Fruit fly (Drosophila melanogaster) whole organism, embryonic: Measurements from ENCODE around the gene pall.
A peak's percentile ranks its signal among the peaks of the same experiment; 100 is the strongest.

ENCODE experiments used
- ATbp ChIP-seq: fragments of 200-800 bp; sonication (Bioruptor generic); optimal IDR thresholded peaks from 2 replicates; lab custom pipeline; 2017; ENCODE audit warnings: missing biosample characterization, mild to moderate bottlenecking, missing genetic modification characterization, missing genetic modification reagents
- B-H1 ChIP-seq: fragments of 200-800 bp; sonication (Bioruptor generic); IDR thresholded peaks from 3 replicates; pipeline ENCODE4 v1.3.6; 2022; ENCODE audit warnings: missing biosample characterization, missing genetic modification characterization
- Blimp-1 ChIP-seq: fragments of 200-800 bp; sonication (Bioruptor generic); optimal IDR thresholded peaks from 3 replicates; lab custom pipeline; 2018; ENCODE audit warnings: missing biosample characterization, missing genetic modification characterization, mild to moderate bottlenecking, moderate library complexity, missing genetic modification reagents
- CG10274 ChIP-seq: fragments of 200-800 bp; sonication (Bioruptor generic); optimal IDR thresholded peaks from 3 replicates; lab custom pipeline; 2017; ENCODE audit warnings: missing biosample characterization, mild to moderate bottlenecking, missing genetic modification characterization
- CG10543 ChIP-seq: fragments of 200-800 bp; sonication (Bioruptor generic); optimal IDR thresholded peaks from 3 replicates; lab custom pipeline; 2017; ENCODE audit warnings: missing biosample characterization, mild to moderate bottlenecking, missing genetic modification characterization, moderate library complexity
- CG11093 ChIP-seq: fragments of 200-800 bp; sonication (Bioruptor generic); IDR thresholded peaks from 3 replicates; pipeline ENCODE4 v1.3.6; 2022; ENCODE audit warnings: missing biosample characterization, missing genetic modification characterization
- CG11504 ChIP-seq: fragments of 200-800 bp; sonication (Bioruptor generic); optimal IDR thresholded peaks from 3 replicates; lab custom pipeline; 2019; ENCODE audit warnings: missing biosample characterization, mild to moderate bottlenecking, missing genetic modification characterization, moderate library complexity
- CG11560 ChIP-seq: fragments of 200-800 bp; sonication (Bioruptor generic); IDR thresholded peaks from 3 replicates; pipeline ENCODE4 v1.3.6; 2022; ENCODE audit warnings: missing biosample characterization, missing genetic modification characterization
- CG12299 ChIP-seq: fragments of 200-800 bp; sonication (Bioruptor generic); optimal IDR thresholded peaks from 2 replicates; lab custom pipeline; 2018; ENCODE audit warnings: missing biosample characterization, mild to moderate bottlenecking, missing genetic modification characterization
- CG13894 ChIP-seq: fragments of 200-800 bp; sonication (Bioruptor generic); optimal IDR thresholded peaks from 3 replicates; lab custom pipeline; 2018; ENCODE audit warnings: missing biosample characterization, mild to moderate bottlenecking, missing genetic modification characterization, moderate library complexity
- CG14710 ChIP-seq: fragments of 200-800 bp; sonication (Bioruptor generic); optimal IDR thresholded peaks from 3 replicates; lab custom pipeline; 2019; ENCODE audit warnings: missing biosample characterization, mild to moderate bottlenecking, missing genetic modification characterization, moderate library complexity
- CG15073 ChIP-seq: fragments of 200-800 bp; sonication (Bioruptor generic); optimal IDR thresholded peaks from 2 replicates; lab custom pipeline; 2016; ENCODE audit warnings: missing biosample characterization, missing genetic modification characterization
- CG15479 ChIP-seq: fragments of 200-800 bp; sonication (Bioruptor generic); optimal IDR thresholded peaks from 3 replicates; lab custom pipeline; 2019; ENCODE audit warnings: missing biosample characterization, mild to moderate bottlenecking, missing genetic modification characterization, moderate library complexity
- CG15601 ChIP-seq: fragments of 200-800 bp; sonication (Bioruptor generic); optimal IDR thresholded peaks from 3 replicates; lab custom pipeline; 2019; ENCODE audit warnings: missing biosample characterization, mild to moderate bottlenecking, missing genetic modification characterization, moderate library complexity
- CG16815 ChIP-seq: fragments of 200-800 bp; sonication (Bioruptor generic); optimal IDR thresholded peaks from 3 replicates; lab custom pipeline; 2017; ENCODE audit warnings: missing biosample characterization, mild to moderate bottlenecking, missing genetic modification characterization
- CG17802 ChIP-seq: fragments of 200-800 bp; sonication (Bioruptor generic); optimal IDR thresholded peaks from 2 replicates; lab custom pipeline; 2018; ENCODE audit warnings: missing biosample characterization, mild to moderate bottlenecking, missing genetic modification characterization, moderate library complexity
- CG2129 ChIP-seq: fragments of 200-800 bp; sonication (Bioruptor generic); IDR thresholded peaks from 2 replicates; pipeline ENCODE4 v1.3.6; 2022; ENCODE audit warnings: missing biosample characterization, missing genetic modification characterization; ENCODE audit not compliant: partially characterized antibody
- CG2202 ChIP-seq: fragments of 200-800 bp; sonication (Bioruptor generic); optimal IDR thresholded peaks from 2 replicates; lab custom pipeline; 2018; ENCODE audit warnings: missing biosample characterization, mild to moderate bottlenecking, missing genetic modification characterization
- CG2678 ChIP-seq: fragments of 200-800 bp; sonication (Bioruptor generic); optimal IDR thresholded peaks from 3 replicates; lab custom pipeline; 2019; ENCODE audit warnings: missing biosample characterization, mild to moderate bottlenecking, missing genetic modification characterization, moderate library complexity
- CG2875 ChIP-seq: fragments of 200-800 bp; sonication (Bioruptor generic); optimal IDR thresholded peaks from 2 replicates; lab custom pipeline; 2017; ENCODE audit warnings: missing biosample characterization, mild to moderate bottlenecking, missing genetic modification characterization, missing genetic modification reagents
- CG31441 ChIP-seq: fragments of 200-800 bp; sonication (Bioruptor generic); IDR thresholded peaks from 2 replicates; pipeline ENCODE4 v1.3.6; 2022; ENCODE audit warnings: missing biosample characterization, missing genetic modification characterization
- CG34224 ChIP-seq: fragments of 200-800 bp; sonication (Bioruptor generic); IDR thresholded peaks from 3 replicates; pipeline ENCODE4 v1.3.6; 2022; ENCODE audit warnings: missing biosample characterization, missing genetic modification characterization; ENCODE audit not compliant: partially characterized antibody
- CG34376 ChIP-seq: fragments of 200-800 bp; sonication (Bioruptor generic); optimal IDR thresholded peaks from 2 replicates; lab custom pipeline; 2018; ENCODE audit warnings: missing biosample characterization, mild to moderate bottlenecking, missing genetic modification characterization
- CG34422 ChIP-seq: fragments of 200-800 bp; sonication (Bioruptor generic); IDR thresholded peaks from 3 replicates; pipeline ENCODE4 v1.3.6; 2022; ENCODE audit warnings: missing biosample characterization, missing genetic modification characterization
- CG6689 ChIP-seq: fragments of 200-800 bp; sonication (Bioruptor generic); IDR thresholded peaks from 2 replicates; pipeline ENCODE4 v1.3.6; 2022; ENCODE audit warnings: missing biosample characterization, missing genetic modification characterization
- CG6813 ChIP-seq: fragments of 200-800 bp; sonication (Bioruptor generic); optimal IDR thresholded peaks from 2 replicates; lab custom pipeline; 2017; ENCODE audit warnings: missing biosample characterization, missing genetic modification characterization, mild to moderate bottlenecking, moderate library complexity, missing genetic modification reagents
- CG7987 ChIP-seq: fragments of 200-800 bp; sonication (Bioruptor generic); optimal IDR thresholded peaks from 2 replicates; lab custom pipeline; 2018; ENCODE audit warnings: missing biosample characterization, mild to moderate bottlenecking, missing genetic modification characterization, moderate library complexity
- CG8944 ChIP-seq: fragments of 200-800 bp; sonication (Bioruptor generic); optimal IDR thresholded peaks from 3 replicates; lab custom pipeline; 2016; ENCODE audit warnings: missing biosample characterization, missing genetic modification characterization
- CG9727 ChIP-seq: fragments of 200-800 bp; sonication (Bioruptor generic); optimal IDR thresholded peaks from 3 replicates; lab custom pipeline; 2017; ENCODE audit warnings: missing biosample characterization, mild to moderate bottlenecking, missing genetic modification characterization
- ERR ChIP-seq: fragments of 200-800 bp; sonication (Bioruptor generic); optimal IDR thresholded peaks from 2 replicates; lab custom pipeline; 2016; ENCODE audit warnings: missing biosample characterization, missing genetic modification characterization
- Gsc ChIP-seq: fragments of 200-800 bp; sonication (Bioruptor generic); IDR thresholded peaks from 2 replicates; pipeline ENCODE4 v1.3.6; 2022; ENCODE audit warnings: missing biosample characterization, missing genetic modification characterization
- HHEX ChIP-seq: fragments of 200-800 bp; sonication (Bioruptor generic); optimal IDR thresholded peaks from 3 replicates; lab custom pipeline; 2017; ENCODE audit warnings: missing biosample characterization, mild to moderate bottlenecking, missing genetic modification characterization, missing genetic modification reagents
- HLH4C ChIP-seq: fragments of 200-800 bp; sonication (Bioruptor generic); IDR thresholded peaks from 3 replicates; pipeline ENCODE4 v1.3.6; 2022; ENCODE audit warnings: missing biosample characterization, missing genetic modification characterization; ENCODE audit not compliant: partially characterized antibody
- Hey ChIP-seq: fragments of 200-800 bp; sonication (Bioruptor generic); optimal IDR thresholded peaks from 3 replicates; lab custom pipeline; 2018; ENCODE audit warnings: missing biosample characterization, mild to moderate bottlenecking, missing genetic modification characterization
- Hsf ChIP-seq: fragments of 200-800 bp; sonication (Bioruptor generic); optimal IDR thresholded peaks from 3 replicates; lab custom pipeline; 2016; ENCODE audit warnings: missing biosample characterization, missing genetic modification characterization
- Lpt ChIP-seq: fragments of >200 bp; optimal IDR thresholded peaks from 2 replicates; lab custom pipeline; 2018; ENCODE audit warnings: missing biosample characterization, missing genetic modification characterization
- Med ChIP-seq: fragments of 200-800 bp; sonication (Bioruptor generic); peaks from one replicate; lab custom pipeline; 2016; ENCODE audit warnings: missing biosample characterization, missing genetic modification characterization, mild to moderate bottlenecking, inconsistent platforms, moderate library complexity
- NC2α ChIP-seq: fragments of 200-800 bp; sonication (Bioruptor generic); optimal IDR thresholded peaks from 2 replicates; lab custom pipeline; 2016; ENCODE audit warnings: missing biosample characterization, missing genetic modification characterization
- Rx ChIP-seq: fragments of 200-800 bp; sonication (Bioruptor generic); IDR thresholded peaks from 2 replicates; pipeline ENCODE4 v1.3.6; 2022; ENCODE audit warnings: missing biosample characterization, missing genetic modification characterization
- abd-A ChIP-seq: fragments of 200-800 bp; sonication (Bioruptor generic); optimal IDR thresholded peaks from 3 replicates; lab custom pipeline; 2019; ENCODE audit warnings: missing biosample characterization, mild to moderate bottlenecking, missing genetic modification characterization, moderate library complexity
- ara ChIP-seq: fragments of 200-800 bp; sonication (Bioruptor generic); IDR thresholded peaks from 2 replicates; pipeline ENCODE4 v1.3.6; 2022; ENCODE audit warnings: missing biosample characterization, missing genetic modification characterization
- chn ChIP-seq: fragments of 200-800 bp; sonication (Bioruptor generic); optimal IDR thresholded peaks from 2 replicates; lab custom pipeline; 2016; ENCODE audit warnings: missing biosample characterization, missing genetic modification characterization
- fd64A ChIP-seq: fragments of 200-800 bp; sonication (Bioruptor generic); optimal IDR thresholded peaks from 3 replicates; lab custom pipeline; 2018; ENCODE audit warnings: missing biosample characterization, mild to moderate bottlenecking, missing genetic modification characterization
- gce ChIP-seq: fragments of 200-800 bp; sonication (Bioruptor generic); IDR thresholded peaks from 3 replicates; pipeline ENCODE4 v1.3.6; 2022; ENCODE audit warnings: missing biosample characterization, missing genetic modification characterization
- mirr ChIP-seq: fragments of 200-800 bp; sonication (Bioruptor generic); optimal IDR thresholded peaks from 3 replicates; lab custom pipeline; 2018; ENCODE audit warnings: missing biosample characterization, mild to moderate bottlenecking, missing genetic modification characterization
- repo ChIP-seq: fragments of 200-800 bp; sonication (Bioruptor generic); optimal IDR thresholded peaks from 2 replicates; lab custom pipeline; 2016; ENCODE audit warnings: missing biosample characterization, missing genetic modification characterization
- sisA ChIP-seq: fragments of 200-800 bp; sonication (Bioruptor generic); IDR thresholded peaks from 2 replicates; pipeline ENCODE4 v1.3.6; 2022; ENCODE audit warnings: missing biosample characterization, missing genetic modification characterization
- toy ChIP-seq: fragments of 200-800 bp; sonication (Bioruptor generic); IDR thresholded peaks from 2 replicates; pipeline ENCODE4 v1.3.6; 2022; ENCODE audit warnings: missing biosample characterization, missing genetic modification characterization
- wek ChIP-seq: fragments of 200-800 bp; sonication (Bioruptor generic); optimal IDR thresholded peaks from 3 replicates; lab custom pipeline; 2018; ENCODE audit warnings: missing biosample characterization, mild to moderate bottlenecking, missing genetic modification characterization, moderate library complexity

pall gene

DNA sequence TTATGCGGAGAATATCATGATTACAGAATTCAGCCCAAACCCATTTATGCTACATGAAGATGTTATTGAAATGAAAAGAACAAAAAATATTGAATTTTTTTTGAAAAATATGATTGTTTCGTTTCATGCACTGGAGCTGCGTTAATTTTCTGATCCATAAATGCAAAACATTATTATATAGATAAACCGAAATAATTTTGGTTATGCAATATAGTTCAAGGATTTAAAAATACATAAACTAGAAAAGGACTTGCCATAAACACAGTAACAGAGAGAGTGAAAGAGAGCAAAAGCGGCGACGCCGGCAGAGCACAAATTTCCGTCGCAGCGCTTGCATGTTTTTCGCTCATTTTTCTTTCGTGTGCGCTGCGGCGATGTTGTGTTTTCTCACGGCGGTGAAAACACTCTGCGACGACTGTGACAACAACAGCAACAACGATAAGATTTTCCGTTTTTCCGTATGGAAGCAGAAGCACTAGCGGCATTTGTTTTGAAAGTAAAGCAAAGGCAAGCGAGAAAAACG lies 25.3 kb downstream of the pall start (continued):
- TF ChIP-seq Med (GFP tag; lab: Kevin White, UChicago): peak; percentile 87
- no peak for TF ChIP-seq CG2129
- TF ChIP-seq CG9727 (GFP tag; lab: Kevin White, UChicago): peak; percentile 92
- no peak for TF ChIP-seq toy (GFP tag; lab: Robert Waterston, UW)
- no peak for TF ChIP-seq CG34224 (GFP tag; lab: Robert Waterston, UW)
- peak; percentile 90 for TF ChIP-seq ATbp (GFP tag; lab: Kevin White, UChicago)
- peak; percentile 79 for TF ChIP-seq CG10543 (GFP tag; lab: Kevin White, UChicago)
- no peak for TF ChIP-seq HLH4C (GFP tag; lab: Robert Waterston, UW)
- peak; percentile 89 for TF ChIP-seq CG2875 (GFP tag; lab: Kevin White, UChicago)
- no peak; the same call in 2 of the 3 replicates for TF ChIP-seq gce
- TF ChIP-seq CG14710 (tag; lab: Kevin White, UChicago): peak; percentile 93
- TF ChIP-seq CG34376 (GFP tag; lab: Kevin White, UChicago): peak; percentile 93
- TF ChIP-seq CG31441: peak; percentile 92
- peak; percentile 9 for TF ChIP-seq wek
- peak; percentile 69 for TF ChIP-seq chn (GFP tag; lab: Kevin White, UChicago)
- TF ChIP-seq CG6689 (GFP tag; lab: Robert Waterston, UW): peak; percentile 82
- TF ChIP-seq Blimp-1 (GFP tag; lab: Kevin White, UChicago): peak; percentile 92
- no peak for TF ChIP-seq CG15073 (GFP tag; lab: Kevin White, UChicago)
- TF ChIP-seq CG2678 (tag; lab: Kevin White, UChicago): peak; percentile 96
- TF ChIP-seq HHEX: peak; percentile 83
- TF ChIP-seq repo: peak; percentile 34
- TF ChIP-seq CG11560 (tag; lab: Robert Waterston, UW): 0 out of 3 replicates have a peak, but pooled peaks have one; percentile 28
- TF ChIP-seq CG11504: peak; percentile 92
- peak; percentile 88 for TF ChIP-seq CG2202
- peak; percentile 51 for TF ChIP-seq CG8944 (GFP tag; lab: Kevin White, UChicago)
- TF ChIP-seq fd64A (GFP tag; lab: Kevin White, UChicago): peak; percentile 62
- TF ChIP-seq ERR: peak; percentile 67
- TF ChIP-seq CG12299 (tag; lab: Kevin White, UChicago): peak; percentile 92
- peak; percentile 58; the same call in 1 of the 2 replicates for TF ChIP-seq ara (GFP tag; lab: Robert Waterston, UW)
- peak; percentile 69 for TF ChIP-seq Rx
- TF ChIP-seq sisA: peak; percentile 48; the same call in 1 of the 2 replicates
- TF ChIP-seq CG7987: peak; percentile 20
- TF ChIP-seq CG17802 (tag; lab: Kevin White, UChicago): peak; percentile 42
- TF ChIP-seq CG11093: 0 out of 3 replicates have a peak, but pooled peaks have one; percentile 26
- no peak; the same call in 1 of the 3 replicates for TF ChIP-seq CG34422 (GFP tag; lab: Robert Waterston, UW)
- peak; percentile 45 for TF ChIP-seq mirr (GFP tag; lab: Kevin White, UChicago)
- TF ChIP-seq Hsf (GFP tag; lab: Kevin White, UChicago): peak; percentile 86
- TF ChIP-seq Hey: no peak
- peak; percentile 92 for TF ChIP-seq CG6813 (GFP tag; lab: Kevin White, UChicago)
- no peak for TF ChIP-seq Gsc (GFP tag; lab: Robert Waterston, UW)
- peak; percentile 75 for TF ChIP-seq B-H1 (GFP tag; lab: Robert Waterston, UW)
- TF ChIP-seq CG15479 (GFP tag; lab: Kevin White, UChicago): peak; percentile 76
- TF ChIP-seq CG15601 (tag; lab: Kevin White, UChicago): peak; percentile 89
- TF ChIP-seq Lpt: no peak
- peak; percentile 84 for TF ChIP-seq CG13894
- peak; percentile 32 for TF ChIP-seq abd-A
- TF ChIP-seq CG16815 (GFP tag; lab: Kevin White, UChicago): peak; percentile 70
- peak; percentile 68 for TF ChIP-seq NC2α (GFP tag; lab: Kevin White, UChicago)
- peak; percentile 51 for TF ChIP-seq CG10274 (GFP tag; lab: Kevin White, UChicago)
